Worm (Caenorhabditis elegans): ENCODE results near the gene C01F6.14.

ce11 chrIV:9088294-9088693, 15.6 kb downstream of the C01F6.14 start, which contains the start of gene msa-1:
- TF ChIP-seq ces-1 (GFP tag; optimal IDR thresholded peaks at IDR 0.05) (no peak), fkh-4 (tag; optimal IDR thresholded peaks at IDR 0.05; ENCODE audit: borderline replicate concordance) (no peak), swsn-7 (tag; optimal IDR thresholded peaks at IDR 0.05) (no peak), nhr-237 (tag; optimal IDR thresholded peaks at IDR 0.05) (no peak), elt-2 (tag; optimal IDR thresholded peaks at IDR 0.05) (no peak), jun-1 (tag; optimal IDR thresholded peaks at IDR 0.05) (no peak), aly-2 (tag; optimal IDR thresholded peaks at IDR 0.05) (no peak)

Data from whole organism, L1 larva.